Worm (Caenorhabditis elegans): ENCODE measurements around the gene C06B8.3.

ce11 chrV:15519845-15520244 lies 35.4 kb upstream of the C06B8.3 start:
- TF ChIP-seq ama-1 (optimal IDR thresholded peaks at IDR 0.05) (no peak), ref-2 (tag; optimal IDR thresholded peaks at IDR 0.05) (no peak), tbx-2 (tag; optimal IDR thresholded peaks at IDR 0.05) (no peak), fkh-10 (GFP tag; optimal IDR thresholded peaks at IDR 0.05) (no peak), ceh-9 (tag; optimal IDR thresholded peaks at IDR 0.05) (no peak), unc-55 (GFP tag; optimal IDR thresholded peaks at IDR 0.05) (no peak), eyg-1 (tag; optimal IDR thresholded peaks at IDR 0.05) (no peak), elt-4 (tag; optimal IDR thresholded peaks at IDR 0.05) (no peak), nhr-11 (tag; optimal IDR thresholded peaks at IDR 0.05) (no peak), F13H6.1 (tag; optimal IDR thresholded peaks at IDR 0.05) (no peak), mec-3 (tag; optimal IDR thresholded peaks at IDR 0.05; ENCODE audit: borderline replicate concordance) (no peak), ceh-31 (tag; optimal IDR thresholded peaks at IDR 0.05) (peak; percentile 2), rnt-1 (tag; optimal IDR thresholded peaks at IDR 0.05) (no peak), ceh-19 (GFP tag; optimal IDR thresholded peaks at IDR 0.05) (no peak)
